Worm (Caenorhabditis elegans): ENCODE results near the gene fbxa-80.

The fbxa-80 gene

ce11 chrIII:1323555-1323954 is 8.5 kb upstream of the fbxa-80 start:
- TF ChIP-seq pes-1 (GFP tag; IDR thresholded peaks at IDR 0.05) = no peak
- no peak for TF ChIP-seq B0310.2 (tag; optimal IDR thresholded peaks at IDR 0.05)
- TF ChIP-seq scrt-1 (GFP tag; IDR thresholded peaks at IDR 0.05) = no peak
- TF ChIP-seq ama-1 (optimal IDR thresholded peaks at IDR 0.05) = no peak
- TF ChIP-seq hmbx-1 (tag; optimal IDR thresholded peaks at IDR 0.05) = no peak
- no peak for TF ChIP-seq tbx-11 (GFP tag; IDR thresholded peaks at IDR 0.05)
- TF ChIP-seq hnd-1 (tag; optimal IDR thresholded peaks at IDR 0.05) = no peak
- TF ChIP-seq ceh-36 (tag; optimal IDR thresholded peaks at IDR 0.05) = no peak
- no peak for TF ChIP-seq aly-1 (tag; optimal IDR thresholded peaks at IDR 0.05)
- no peak for TF ChIP-seq hmg-4 (GFP tag; optimal IDR thresholded peaks at IDR 0.05)
- no peak for TF ChIP-seq tbx-37 (GFP tag; conservative IDR thresholded peaks at IDR 0.05)
- no peak for TF ChIP-seq flt-1 (GFP tag; IDR thresholded peaks at IDR 0.05)

- no peak for TF ChIP-seq hmbx-1 (tag; optimal IDR thresholded peaks at IDR 0.05)
- TF ChIP-seq pes-1 (GFP tag; IDR thresholded peaks at IDR 0.05) = no peak
- no peak for TF ChIP-seq aly-1 (tag; optimal IDR thresholded peaks at IDR 0.05)
- TF ChIP-seq tbx-37 (GFP tag; conservative IDR thresholded peaks at IDR 0.05) = no peak
- no peak for TF ChIP-seq hnd-1 (tag; optimal IDR thresholded peaks at IDR 0.05)
- TF ChIP-seq F13C5.2 (tag; optimal IDR thresholded peaks at IDR 0.05) = no peak
- no peak for TF ChIP-seq tra-4 (tag; optimal IDR thresholded peaks at IDR 0.05)
- TF ChIP-seq hmg-4 (GFP tag; optimal IDR thresholded peaks at IDR 0.05) = no peak
- no peak for TF ChIP-seq sea-1 (GFP tag; conservative IDR thresholded peaks at IDR 0.05)
- TF ChIP-seq ama-1 (optimal IDR thresholded peaks at IDR 0.05) = no peak
Observed at ce11 chrIII:1321561-1321960, 6.6 kb upstream of the fbxa-80 start, which contains the start of gene fbxa-15. fbxa-15 (minus strand) TSS chrIII:1321661.

ce11 chrIII:1314283-1314682 is 727 bp downstream of the fbxa-80 start:
- no peak for TF ChIP-seq scrt-1 (GFP tag; IDR thresholded peaks at IDR 0.05)
- no peak for TF ChIP-seq hmg-4 (GFP tag; optimal IDR thresholded peaks at IDR 0.05)
- TF ChIP-seq tra-4 (tag; optimal IDR thresholded peaks at IDR 0.05) = no peak
- no peak for TF ChIP-seq aly-1 (tag; optimal IDR thresholded peaks at IDR 0.05)
- no peak for TF ChIP-seq tbx-11 (GFP tag; IDR thresholded peaks at IDR 0.05)
- TF ChIP-seq hnd-1 (tag; optimal IDR thresholded peaks at IDR 0.05) = no peak
- no peak for TF ChIP-seq tbx-37 (GFP tag; conservative IDR thresholded peaks at IDR 0.05)
- no peak for TF ChIP-seq ceh-36 (tag; optimal IDR thresholded peaks at IDR 0.05)
- TF ChIP-seq ama-1 (optimal IDR thresholded peaks at IDR 0.05) = no peak
- no peak for TF ChIP-seq ets-7 (tag; optimal IDR thresholded peaks at IDR 0.05)
- TF ChIP-seq F13C5.2 (tag; optimal IDR thresholded peaks at IDR 0.05) = no peak
- no peak for TF ChIP-seq B0310.2 (tag; optimal IDR thresholded peaks at IDR 0.05)
- no peak for TF ChIP-seq hmbx-1 (tag; optimal IDR thresholded peaks at IDR 0.05)
- no peak for TF ChIP-seq ceh-13 (GFP tag; optimal IDR thresholded peaks at IDR 0.05)
- TF ChIP-seq pes-1 (GFP tag; IDR thresholded peaks at IDR 0.05) = no peak
- no peak for TF ChIP-seq sea-1 (GFP tag; conservative IDR thresholded peaks at IDR 0.05)

ce11 chrIII:1311367-1311766 is 3.6 kb downstream of the fbxa-80 start:
- TF ChIP-seq pes-1 (GFP tag; IDR thresholded peaks at IDR 0.05) (no peak), tbx-37 (GFP tag; conservative IDR thresholded peaks at IDR 0.05) (no peak), tra-4 (tag; optimal IDR thresholded peaks at IDR 0.05) (no peak), hnd-1 (tag; optimal IDR thresholded peaks at IDR 0.05) (no peak), ceh-13 (GFP tag; optimal IDR thresholded peaks at IDR 0.05) (no peak), hmg-4 (GFP tag; optimal IDR thresholded peaks at IDR 0.05) (no peak), aly-1 (tag; optimal IDR thresholded peaks at IDR 0.05) (no peak), ets-7 (tag; optimal IDR thresholded peaks at IDR 0.05) (no peak), flt-1 (GFP tag; IDR thresholded peaks at IDR 0.05) (no peak)

DNA sequence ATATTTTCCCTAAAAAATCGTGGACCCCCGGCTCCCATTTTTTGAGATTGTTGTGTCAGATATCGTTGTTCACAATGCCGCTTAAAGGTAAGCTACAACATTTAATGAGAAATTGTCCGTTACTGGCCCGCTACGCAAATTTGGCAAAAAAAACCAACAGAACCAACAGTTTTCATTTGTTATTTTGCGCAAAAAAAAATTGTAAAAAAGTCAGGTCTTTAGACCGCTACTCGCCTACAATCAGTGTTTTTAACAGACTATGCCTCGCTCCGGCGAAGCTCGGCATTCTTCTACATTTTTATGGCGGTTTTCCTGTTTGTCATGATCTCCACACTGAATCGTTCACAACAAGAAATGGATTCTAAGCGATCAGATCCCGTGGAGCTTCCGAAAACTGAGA is 6.1 kb downstream of the fbxa-80 start, which contains the start of gene Y82E9BL.12:
TSS of gene Y82E9BL.12 (plus strand) at position 301 of the 400 bp plus-strand sequence.
- TF ChIP-seq hmg-4 (GFP tag; optimal IDR thresholded peaks at IDR 0.05) (no peak), B0310.2 (tag; optimal IDR thresholded peaks at IDR 0.05) (no peak), scrt-1 (GFP tag; IDR thresholded peaks at IDR 0.05) (no peak), ceh-13 (GFP tag; optimal IDR thresholded peaks at IDR 0.05) (no peak), hnd-1 (tag; optimal IDR thresholded peaks at IDR 0.05) (no peak), F13C5.2 (tag; optimal IDR thresholded peaks at IDR 0.05) (no peak), sea-1 (GFP tag; conservative IDR thresholded peaks at IDR 0.05) (no peak), flt-1 (GFP tag; IDR thresholded peaks at IDR 0.05) (no peak), hmbx-1 (tag; optimal IDR thresholded peaks at IDR 0.05) (no peak)

- no peak for TF ChIP-seq hmg-4 (GFP tag; optimal IDR thresholded peaks at IDR 0.05)
- TF ChIP-seq F13C5.2 (tag; optimal IDR thresholded peaks at IDR 0.05) = no peak
- TF ChIP-seq flt-1 (GFP tag; IDR thresholded peaks at IDR 0.05) = no peak
- TF ChIP-seq ets-7 (tag; optimal IDR thresholded peaks at IDR 0.05) = no peak
- TF ChIP-seq ama-1 (optimal IDR thresholded peaks at IDR 0.05) = no peak
- TF ChIP-seq pes-1 (GFP tag; IDR thresholded peaks at IDR 0.05) = no peak
- TF ChIP-seq ceh-36 (tag; optimal IDR thresholded peaks at IDR 0.05) = no peak
- no peak for TF ChIP-seq tbx-37 (GFP tag; conservative IDR thresholded peaks at IDR 0.05)
- no peak for TF ChIP-seq B0310.2 (tag; optimal IDR thresholded peaks at IDR 0.05)
- no peak for TF ChIP-seq sea-1 (GFP tag; conservative IDR thresholded peaks at IDR 0.05)
- no peak for TF ChIP-seq tbx-11 (GFP tag; IDR thresholded peaks at IDR 0.05)
- no peak for TF ChIP-seq ceh-13 (GFP tag; optimal IDR thresholded peaks at IDR 0.05)
- TF ChIP-seq scrt-1 (GFP tag; IDR thresholded peaks at IDR 0.05) = no peak
- TF ChIP-seq hmbx-1 (tag; optimal IDR thresholded peaks at IDR 0.05) = no peak
- TF ChIP-seq tra-4 (tag; optimal IDR thresholded peaks at IDR 0.05) = no peak
- TF ChIP-seq aly-1 (tag; optimal IDR thresholded peaks at IDR 0.05) = no peak
Observed at ce11 chrIII:1308209-1308608, 6.8 kb downstream of the fbxa-80 start, which contains the start of gene fbxa-79. fbxa-79 (minus strand) TSS chrIII:1308294.

DNA sequence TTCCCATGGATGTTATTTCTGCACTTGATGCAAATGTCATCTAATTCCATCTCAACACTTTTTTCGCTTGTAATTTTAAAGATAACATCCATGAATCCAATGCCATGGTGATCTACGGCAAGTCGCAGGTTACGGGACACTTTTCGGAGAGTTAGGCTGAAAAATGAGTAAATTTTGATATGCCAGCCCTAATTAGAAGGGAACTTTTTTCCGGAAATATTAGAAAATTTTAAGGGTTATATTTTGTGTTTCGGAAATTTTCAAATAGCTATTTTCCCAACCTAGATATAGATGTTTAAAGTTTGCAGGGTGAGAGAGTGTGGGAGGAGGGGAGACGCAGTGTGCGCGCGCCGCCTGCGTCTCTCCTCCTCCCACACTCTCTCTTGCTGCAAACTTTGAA is 7.7 kb downstream of the fbxa-80 start:
- TF ChIP-seq sea-1 (GFP tag; conservative IDR thresholded peaks at IDR 0.05) (no peak), ceh-36 (tag; optimal IDR thresholded peaks at IDR 0.05) (no peak), scrt-1 (GFP tag; IDR thresholded peaks at IDR 0.05) (no peak), ets-7 (tag; optimal IDR thresholded peaks at IDR 0.05) (no peak), hmbx-1 (tag; optimal IDR thresholded peaks at IDR 0.05) (no peak), B0310.2 (tag; optimal IDR thresholded peaks at IDR 0.05) (no peak), F13C5.2 (tag; optimal IDR thresholded peaks at IDR 0.05) (no peak), tbx-11 (GFP tag; IDR thresholded peaks at IDR 0.05) (no peak), pes-1 (GFP tag; IDR thresholded peaks at IDR 0.05) (no peak), hmg-4 (GFP tag; optimal IDR thresholded peaks at IDR 0.05) (no peak), flt-1 (GFP tag; IDR thresholded peaks at IDR 0.05) (no peak), hnd-1 (tag; optimal IDR thresholded peaks at IDR 0.05) (no peak), tra-4 (tag; optimal IDR thresholded peaks at IDR 0.05) (no peak), ama-1 (optimal IDR thresholded peaks at IDR 0.05) (no peak), tbx-37 (GFP tag; conservative IDR thresholded peaks at IDR 0.05) (no peak), ceh-13 (GFP tag; optimal IDR thresholded peaks at IDR 0.05) (no peak), aly-1 (tag; optimal IDR thresholded peaks at IDR 0.05) (no peak)

Measured in whole organism, early embryonic.